Worm (Caenorhabditis elegans) whole organism, dauer: ENCODE data around the gene madf-8.

Experiments used
- unc-62 ChIP-seq: sonication (generic microtip); optimal IDR thresholded peaks from 2 replicates; lab custom pipeline; 2017; ENCODE audit warnings: missing biosample characterization, missing genetic modification reagents, missing genetic modification characterization

Gene madf-8

DNA sequence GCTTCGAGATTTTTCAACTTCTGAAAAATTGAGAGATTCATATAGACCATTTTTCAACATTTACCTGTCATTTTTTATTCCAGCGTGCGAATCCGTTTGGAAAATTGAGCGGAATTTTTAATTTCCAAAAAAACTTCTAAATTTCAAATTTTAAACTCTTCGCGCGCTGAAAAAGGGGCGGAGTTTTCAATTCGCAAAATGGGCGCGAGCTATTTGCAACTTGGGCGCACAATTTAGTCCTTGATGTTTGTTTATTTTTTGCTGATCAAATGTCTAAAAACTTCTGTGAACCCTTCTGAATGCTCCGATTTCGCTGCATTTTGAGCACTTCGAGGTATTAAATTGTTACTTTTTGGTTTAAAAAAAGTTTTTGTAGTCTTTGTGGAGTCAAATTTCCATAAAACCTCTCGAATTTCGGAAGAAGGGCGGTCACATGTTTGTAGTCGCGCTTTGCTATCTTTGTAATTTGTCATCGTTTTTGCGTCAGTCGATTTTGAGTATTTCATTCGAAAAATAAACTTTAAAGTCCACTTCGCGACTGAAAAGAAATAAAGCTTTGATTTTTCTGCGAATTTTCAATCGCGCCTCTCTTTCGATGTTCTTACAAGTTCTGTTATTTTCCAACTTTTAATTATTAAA, at the start of gene madf-8, which contains the start of gene gsr-1:
madf-8 (minus strand) TSS at position 156 of the 639 bp plus-strand sequence.
gsr-1 (plus strand) TSS at position 231 of the 639 bp plus-strand sequence.
- no peak for TF ChIP-seq unc-62 (GFP tag; lab: Kevin White, UChicago)

DNA sequence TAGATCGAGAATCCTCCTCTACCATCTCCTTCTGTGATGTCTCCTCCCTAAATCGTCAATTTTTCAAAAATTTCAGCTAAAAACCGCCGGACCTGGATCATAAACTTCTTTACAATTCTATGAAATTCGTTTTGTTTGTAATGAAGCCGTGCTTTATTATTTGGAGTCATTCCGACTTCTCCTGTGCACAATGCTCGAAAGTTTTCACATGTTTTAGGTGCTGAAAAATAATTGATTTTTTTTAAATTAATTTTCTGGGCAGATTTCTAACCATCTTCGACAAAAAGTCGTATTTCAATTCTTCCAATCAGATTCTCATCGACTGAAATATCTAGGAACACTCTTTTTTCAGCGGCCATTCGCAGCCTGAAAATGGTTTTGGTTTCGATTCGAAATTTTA, 48.6 kb upstream of the madf-8 start, which contains the start of gene cyn-9:
cyn-9 (minus strand) TSS at position 366 of the 400 bp plus-strand sequence.
- TF ChIP-seq unc-62 (GFP tag; lab: Kevin White, UChicago), result no peak

DNA sequence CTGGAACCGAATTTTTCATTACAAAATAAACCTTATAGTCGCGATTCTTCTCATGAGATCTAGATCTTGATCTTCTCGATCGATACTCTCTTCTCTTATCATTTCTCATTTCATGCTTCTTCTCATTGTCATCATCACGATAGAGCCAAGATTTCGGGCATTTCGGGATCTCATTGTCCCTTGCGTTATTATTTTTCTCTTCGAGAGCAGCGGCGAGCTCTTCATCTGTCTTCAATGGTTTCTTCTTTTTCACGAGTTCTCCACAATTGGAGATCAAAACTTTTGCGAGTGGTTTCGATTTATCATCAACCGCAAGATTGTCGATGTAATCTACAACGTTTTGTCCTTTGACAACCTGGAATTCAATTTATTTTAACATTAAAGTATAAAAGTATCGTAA, 47.7 kb upstream of the madf-8 start:
- TF ChIP-seq unc-62 (GFP tag; lab: Kevin White, UChicago), result no peak

DNA sequence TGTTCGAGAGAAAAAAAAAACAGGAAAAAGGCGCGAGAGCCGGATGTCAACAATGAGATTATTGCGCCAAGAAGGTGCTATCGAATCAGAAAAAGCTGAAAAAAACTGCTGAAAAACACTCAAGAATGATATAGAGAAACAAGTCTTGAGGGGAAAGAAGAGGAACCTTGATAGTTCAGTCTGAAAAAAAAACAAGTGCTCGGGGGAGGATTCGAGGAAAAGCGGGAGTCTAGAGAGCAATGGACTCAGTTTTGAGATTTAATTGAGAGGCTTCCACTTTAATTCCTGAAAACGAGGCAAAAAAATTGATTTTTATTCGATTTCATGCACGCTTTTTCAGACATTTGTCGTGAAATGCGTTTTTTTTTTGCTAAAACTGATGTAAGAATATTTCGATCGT, 43.9 kb upstream of the madf-8 start, which contains the start of gene npr-15:
npr-15 (minus strand) TSS at position 101 of the 400 bp plus-strand sequence.
- no peak for TF ChIP-seq unc-62 (GFP tag; lab: Kevin White, UChicago)

DNA sequence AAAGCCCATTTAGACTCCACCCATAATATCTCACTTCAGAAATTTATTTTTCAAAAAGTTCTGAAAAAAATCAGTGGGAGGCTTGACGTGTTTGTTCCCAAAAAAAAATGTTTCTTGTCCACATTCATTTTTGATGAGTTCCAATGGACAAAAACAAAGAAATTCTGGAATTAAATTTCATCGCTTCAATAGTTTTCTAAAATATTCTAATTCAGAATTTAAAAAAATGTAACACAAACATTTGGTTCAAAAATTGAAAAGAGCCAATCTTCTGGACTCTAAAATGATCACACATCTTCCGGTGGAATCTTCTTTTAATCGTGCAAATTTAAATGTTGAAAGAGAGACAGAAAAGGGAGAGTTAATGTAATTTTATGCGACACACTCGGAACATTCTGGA, 41.9 kb upstream of the madf-8 start:
- no peak for TF ChIP-seq unc-62 (GFP tag; lab: Kevin White, UChicago)

DNA sequence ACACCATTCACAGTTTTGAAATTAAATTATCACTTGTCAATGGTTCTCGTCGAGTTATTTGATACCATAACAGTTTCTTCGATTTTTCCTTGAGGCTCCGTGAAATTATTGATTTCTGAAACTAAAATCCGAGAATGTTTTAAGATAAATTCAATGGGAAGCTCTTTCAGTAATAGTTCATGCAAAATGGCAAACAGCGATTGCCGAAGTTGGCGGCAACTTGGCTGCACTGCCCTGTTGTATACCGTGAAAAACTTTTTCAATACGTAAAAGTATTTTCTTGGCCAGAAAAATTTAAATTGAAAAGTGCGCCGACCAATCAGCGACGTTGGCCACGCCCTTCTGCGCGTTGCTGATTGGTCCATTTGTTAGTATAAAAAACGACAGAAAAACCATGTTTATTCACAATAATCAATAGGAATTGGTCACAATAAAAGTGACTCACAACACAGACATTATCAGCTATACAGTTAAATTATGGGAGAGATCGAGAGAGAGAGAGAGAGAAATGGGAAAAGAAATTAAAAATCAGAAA, 32.3 kb upstream of the madf-8 start:
- no peak for TF ChIP-seq unc-62 (GFP tag; lab: Kevin White, UChicago)

DNA sequence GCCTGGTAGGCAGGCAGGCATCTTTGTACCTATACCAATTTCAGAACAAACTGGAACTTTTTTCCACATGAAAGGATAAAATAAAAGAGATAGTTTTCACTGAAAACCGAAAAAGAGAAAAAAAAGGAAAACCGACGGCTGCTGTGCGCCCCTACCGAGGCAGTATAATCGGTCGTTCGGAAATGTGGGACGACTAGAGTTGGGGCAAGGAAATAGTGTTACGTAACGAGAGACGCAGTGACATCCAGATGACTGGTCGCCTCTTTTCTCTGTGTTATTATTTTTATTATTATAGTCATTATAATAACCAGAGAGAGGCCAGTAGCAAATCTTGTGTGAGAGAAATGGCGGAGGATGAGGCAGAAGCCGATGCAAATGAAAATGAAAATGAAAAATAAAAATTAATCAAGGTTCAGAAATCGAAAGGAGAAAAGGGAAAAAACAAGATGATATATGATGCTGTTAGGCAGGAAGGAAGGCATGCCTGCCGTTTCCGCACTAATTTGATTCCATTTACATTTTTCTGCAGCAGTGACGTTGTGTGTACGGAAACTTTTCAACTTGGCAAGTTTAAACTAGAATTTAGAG, 30.8 kb upstream of the madf-8 start:
- TF ChIP-seq unc-62 (GFP tag; lab: Kevin White, UChicago), result no peak

DNA sequence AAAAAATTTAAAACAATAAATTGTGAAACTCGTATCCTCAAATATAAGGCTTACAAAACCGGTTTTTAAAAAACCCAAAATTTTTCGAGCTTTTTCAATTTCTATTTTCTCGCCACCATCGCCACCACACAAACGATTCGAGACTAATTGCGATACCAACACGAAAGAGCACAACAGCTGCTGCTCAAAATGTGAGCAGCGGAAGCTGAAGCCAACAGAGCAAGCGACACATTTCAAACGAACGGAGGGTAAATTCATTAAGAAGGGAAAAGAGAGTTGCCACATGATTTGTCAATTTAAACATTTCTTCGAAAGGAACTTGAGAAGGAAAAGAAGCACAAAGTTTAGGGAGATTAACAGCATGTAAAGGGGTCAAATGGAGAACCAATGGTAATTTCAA, 28.5 kb upstream of the madf-8 start:
- no peak for TF ChIP-seq unc-62 (GFP tag; lab: Kevin White, UChicago)

DNA sequence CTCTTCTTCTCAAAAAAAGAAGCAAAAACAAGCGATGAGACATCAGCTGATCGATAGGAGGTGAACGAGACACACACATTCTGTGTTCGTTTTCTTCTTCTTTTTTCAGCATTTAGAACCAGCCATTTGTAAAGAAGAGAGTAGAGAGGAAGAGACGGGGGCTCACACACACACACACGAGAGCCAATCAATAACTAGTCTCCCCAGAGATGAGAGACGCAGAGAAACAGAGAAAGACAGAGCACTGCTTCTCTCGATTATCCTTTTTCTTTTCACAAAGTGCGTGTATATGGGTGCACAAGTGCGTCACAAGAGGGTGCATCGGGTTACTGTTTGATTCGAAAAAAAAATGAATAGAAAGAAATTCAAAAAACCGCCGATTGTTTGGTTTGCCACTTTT, 26.7 kb upstream of the madf-8 start:
- no peak for TF ChIP-seq unc-62 (GFP tag; lab: Kevin White, UChicago)

DNA sequence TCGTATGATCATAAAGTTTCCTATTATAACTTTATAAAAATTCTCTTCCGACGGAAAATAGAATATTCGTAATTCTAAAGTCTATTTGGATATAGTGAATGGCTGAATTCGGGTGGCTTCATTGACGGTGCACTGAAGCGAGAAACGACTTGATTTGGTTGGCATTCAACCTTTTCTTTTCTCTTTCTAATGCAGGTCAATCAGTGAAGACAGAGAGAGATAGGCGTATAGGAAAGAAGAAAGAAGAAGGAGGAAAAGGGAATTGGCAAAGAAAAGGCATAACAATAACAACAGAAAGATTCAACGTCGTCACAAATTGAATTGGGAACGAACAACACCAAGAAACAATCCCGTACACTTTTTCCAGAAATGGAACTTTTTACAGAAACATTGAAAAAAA, 24.8 kb upstream of the madf-8 start:
- no peak for TF ChIP-seq unc-62 (GFP tag; lab: Kevin White, UChicago)

DNA sequence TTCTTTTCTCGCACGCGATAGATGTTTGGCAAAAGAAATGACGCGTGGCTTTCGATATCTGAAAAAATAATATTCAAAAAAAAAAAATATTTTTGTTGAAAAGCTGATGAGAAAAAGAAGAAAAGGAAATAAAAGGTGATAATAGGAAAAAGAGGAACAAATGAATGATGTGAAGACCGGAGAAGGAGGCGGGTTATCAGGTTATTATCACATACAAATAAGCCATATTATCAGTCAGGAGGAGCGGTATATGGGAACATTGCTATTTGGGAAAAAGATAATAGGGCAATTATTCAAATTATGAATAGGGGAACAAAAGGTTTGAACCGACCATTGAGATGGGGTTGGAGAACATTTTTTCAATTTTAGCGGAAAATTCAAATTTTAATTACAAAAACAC, 23.5 kb upstream of the madf-8 start:
- TF ChIP-seq unc-62 (GFP tag; lab: Kevin White, UChicago), result no peak

DNA sequence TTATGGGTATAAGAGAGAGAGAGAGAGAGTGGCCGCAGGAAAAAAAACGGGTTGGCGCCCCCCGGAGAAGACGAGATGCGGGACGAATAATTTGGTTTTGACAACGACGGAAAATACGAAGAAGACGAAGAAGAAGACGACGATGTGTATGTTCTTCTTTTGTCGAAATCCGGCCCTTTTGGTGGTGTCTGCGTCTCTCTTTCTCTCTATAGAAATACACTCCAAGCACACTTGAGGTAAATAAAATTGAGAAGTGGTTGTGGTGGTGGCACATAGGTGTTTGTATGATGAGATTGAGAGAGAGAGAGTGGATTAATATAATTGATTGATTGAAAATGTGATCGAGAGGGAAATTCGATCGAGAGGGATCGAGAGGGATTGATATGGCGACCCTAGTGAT, 22.2 kb upstream of the madf-8 start:
- TF ChIP-seq unc-62 (GFP tag; lab: Kevin White, UChicago), result no peak

DNA sequence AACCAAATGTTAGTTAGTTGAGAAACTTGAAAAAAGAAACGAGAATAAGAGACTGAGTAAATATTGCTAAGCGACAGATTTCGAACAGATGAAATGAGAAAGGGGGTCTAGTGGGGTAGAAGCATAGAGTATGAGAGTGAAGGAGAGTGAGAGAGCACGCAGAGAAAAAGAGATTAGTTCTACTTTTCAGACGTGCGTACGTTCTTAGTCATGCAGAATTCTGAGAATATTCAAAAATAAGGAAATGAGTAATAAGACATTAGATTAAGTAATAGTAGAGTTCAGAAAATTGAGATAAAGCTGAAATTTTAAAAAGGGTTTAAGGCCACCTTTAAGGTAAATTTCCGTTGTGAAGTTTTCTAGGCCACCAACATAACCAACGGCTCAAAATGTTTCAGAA, 20.4 kb upstream of the madf-8 start:
- TF ChIP-seq unc-62 (GFP tag; lab: Kevin White, UChicago), result no peak

DNA sequence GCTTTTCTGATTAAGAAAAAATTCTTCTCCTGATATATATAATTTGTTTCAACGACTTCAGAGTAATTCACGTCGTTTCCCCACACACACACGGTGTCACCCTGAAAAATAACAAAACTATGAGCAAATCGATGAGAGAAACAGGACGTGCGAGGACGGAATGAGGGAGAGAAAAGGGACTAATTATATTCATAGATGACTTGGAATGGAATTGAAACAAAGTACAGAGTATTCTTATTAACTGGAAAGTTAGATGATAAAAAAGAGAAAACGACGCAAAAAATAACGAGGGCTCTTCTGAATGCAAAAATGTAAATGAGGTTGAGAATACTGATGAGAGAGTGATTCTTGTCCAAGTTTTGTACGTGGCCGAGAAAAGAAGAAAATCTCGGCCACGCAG, 19.7 kb upstream of the madf-8 start, which contains the start of gene C46F11.6:
C46F11.6 (minus strand) TSS at position 101 of the 400 bp plus-strand sequence.
- no peak for TF ChIP-seq unc-62 (GFP tag; lab: Kevin White, UChicago)

DNA sequence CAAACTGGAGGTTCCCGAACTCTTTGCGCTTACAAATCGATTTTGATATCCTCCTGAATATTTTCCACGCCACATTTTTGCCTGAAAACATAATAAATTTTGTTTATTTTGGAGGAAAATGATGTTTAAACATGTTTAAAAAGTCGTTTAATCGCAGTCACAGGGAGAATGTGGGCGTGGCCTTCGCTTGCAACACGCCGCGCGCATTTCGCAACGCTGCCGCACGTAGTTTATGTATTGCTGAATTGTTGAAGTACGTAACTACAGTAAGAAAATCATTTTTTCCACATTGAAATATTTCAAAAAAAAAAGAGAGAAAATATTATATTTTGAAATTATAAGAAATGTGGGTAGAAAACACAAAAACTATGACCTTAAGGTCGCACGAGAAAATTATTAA, 13.6 kb upstream of the madf-8 start, which contains the start of gene C46F11.4:
C46F11.4 (minus strand) TSS at position 81 of the 400 bp plus-strand sequence.
- no peak for TF ChIP-seq unc-62 (GFP tag; lab: Kevin White, UChicago)

DNA sequence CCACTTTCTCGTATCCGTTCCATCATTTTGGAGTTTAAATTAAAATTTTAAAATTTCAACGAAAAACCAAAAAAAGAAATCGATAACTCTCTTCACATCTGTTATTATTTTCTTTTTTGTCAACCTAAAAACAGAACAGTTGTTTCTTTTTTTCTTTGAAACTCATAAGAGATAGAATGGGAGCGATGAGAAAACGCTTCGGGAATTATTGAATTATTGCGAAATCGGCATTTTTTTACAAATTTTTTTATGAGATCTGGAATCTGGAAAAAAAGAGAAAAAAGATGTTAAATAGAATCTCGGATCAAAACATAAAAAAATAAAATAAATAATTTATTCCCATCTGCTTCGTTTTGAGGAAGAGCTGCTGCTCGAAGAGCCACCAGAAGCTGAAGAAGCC, 6.8 kb upstream of the madf-8 start, which contains the start of gene C46F11.5:
C46F11.5 (minus strand) TSS at position 128 of the 400 bp plus-strand sequence.
- no peak for TF ChIP-seq unc-62 (GFP tag; lab: Kevin White, UChicago)
